Fruit fly (Drosophila melanogaster) whole organism, prepupa: ENCODE data around the gene Strip.
A peak's percentile ranks its signal among the peaks of the same experiment; 100 is the strongest.

Source experiments
- Blimp-1 ChIP-seq: fragments of 200-800 bp; sonication (Bioruptor generic); optimal IDR thresholded peaks from 3 replicates; lab custom pipeline; 2017; ENCODE audit warnings: missing biosample characterization, missing genetic modification characterization, mild to moderate bottlenecking, moderate library complexity, missing genetic modification reagents
- CG10631 ChIP-seq: fragments of 200-800 bp; sonication (Bioruptor generic); optimal IDR thresholded peaks from 2 replicates; lab custom pipeline; 2016; ENCODE audit warnings: missing biosample characterization, missing genetic modification characterization
- CG10669 ChIP-seq: fragments of 200-800 bp; sonication (Bioruptor generic); optimal IDR thresholded peaks from 3 replicates; lab custom pipeline; 2018; ENCODE audit warnings: missing biosample characterization, mild to moderate bottlenecking, missing genetic modification characterization, moderate library complexity
- CG11294 ChIP-seq: fragments of 200-800 bp; sonication (Bioruptor generic); IDR thresholded peaks from 2 replicates; pipeline ENCODE4 v1.3.6; 2022; ENCODE audit warnings: missing biosample characterization, missing genetic modification characterization
- CG11902 ChIP-seq: fragments of 200-800 bp; sonication (Bioruptor generic); optimal IDR thresholded peaks from 3 replicates; lab custom pipeline; 2016; ENCODE audit warnings: missing biosample characterization, missing genetic modification characterization
- CG15336 ChIP-seq: fragments of 200-800 bp; sonication (Bioruptor generic); IDR thresholded peaks from 2 replicates; pipeline ENCODE4 v1.3.6; 2022; ENCODE audit warnings: missing biosample characterization, missing genetic modification characterization
- CG16779 ChIP-seq: fragments of 200-800 bp; sonication (Bioruptor generic); optimal IDR thresholded peaks from 3 replicates; lab custom pipeline; 2017; ENCODE audit warnings: missing biosample characterization, mild to moderate bottlenecking, missing genetic modification characterization
- CG3032 ChIP-seq: fragments of 200-800 bp; optimal IDR thresholded peaks from 2 replicates; lab custom pipeline; 2019; ENCODE audit warnings: missing biosample characterization, mild to moderate bottlenecking, missing genetic modification characterization, moderate library complexity
- CG31627 ChIP-seq: fragments of 200-800 bp; sonication (Bioruptor generic); optimal IDR thresholded peaks from 3 replicates; lab custom pipeline; 2016; ENCODE audit warnings: missing biosample characterization, missing genetic modification characterization
- CG32006 ChIP-seq: fragments of 200-800 bp; sonication (Bioruptor generic); optimal IDR thresholded peaks from 3 replicates; lab custom pipeline; 2017; ENCODE audit warnings: missing biosample characterization, mild to moderate bottlenecking, missing genetic modification characterization
- CG3919 ChIP-seq: fragments of 200-800 bp; sonication (Bioruptor generic); optimal IDR thresholded peaks from 3 replicates; lab custom pipeline; 2016; ENCODE audit warnings: missing biosample characterization, missing genetic modification characterization
- CG4318 ChIP-seq: fragments of 200-800 bp; sonication (Bioruptor generic); optimal IDR thresholded peaks from 3 replicates; lab custom pipeline; 2017; ENCODE audit warnings: missing biosample characterization, mild to moderate bottlenecking, missing genetic modification characterization
- CG6163 ChIP-seq: fragments of 200-800 bp; sonication (Bioruptor generic); IDR thresholded peaks from 3 replicates; pipeline ENCODE4 v1.3.6; 2022; ENCODE audit warnings: missing biosample characterization, missing genetic modification characterization
- CG6276 ChIP-seq: fragments of 200-800 bp; sonication (Bioruptor generic); optimal IDR thresholded peaks from 2 replicates; lab custom pipeline; 2017; ENCODE audit warnings: missing biosample characterization, mild to moderate bottlenecking, missing genetic modification characterization
- CG6792 ChIP-seq: fragments of 200-800 bp; sonication (Bioruptor generic); optimal IDR thresholded peaks from 3 replicates; lab custom pipeline; 2016; ENCODE audit warnings: missing biosample characterization, missing genetic modification characterization
- CG6808 ChIP-seq: fragments of 200-800 bp; sonication (Bioruptor generic); optimal IDR thresholded peaks from 3 replicates; lab custom pipeline; 2017; ENCODE audit warnings: missing biosample characterization, missing genetic modification characterization, mild to moderate bottlenecking, moderate library complexity, missing genetic modification reagents
- CG6854 ChIP-seq: fragments of 200-800 bp; sonication (Bioruptor generic); optimal IDR thresholded peaks from 2 replicates; lab custom pipeline; 2017; ENCODE audit warnings: missing biosample characterization, mild to moderate bottlenecking, missing genetic modification characterization
- CG8119 ChIP-seq: fragments of 200-800 bp; sonication (Bioruptor generic); IDR thresholded peaks from 3 replicates; pipeline ENCODE4 v1.3.6; 2022; ENCODE audit warnings: missing biosample characterization, missing genetic modification characterization
- CG8319 ChIP-seq: fragments of 200-800 bp; sonication (Bioruptor generic); optimal IDR thresholded peaks from 3 replicates; lab custom pipeline; 2016; ENCODE audit warnings: missing biosample characterization, missing genetic modification characterization
- CG8632 ChIP-seq: fragments of 200-800 bp; sonication (Bioruptor generic); optimal IDR thresholded peaks from 3 replicates; lab custom pipeline; 2016; ENCODE audit warnings: missing biosample characterization, missing genetic modification characterization
- CG9139 ChIP-seq: fragments of 200-800 bp; sonication (Bioruptor generic); optimal IDR thresholded peaks from 3 replicates; lab custom pipeline; 2017; ENCODE audit warnings: missing biosample characterization, mild to moderate bottlenecking, missing genetic modification characterization
- Eip78C ChIP-seq: fragments of 200-800 bp; sonication (Bioruptor generic); peaks from one replicate; lab custom pipeline; 2016; ENCODE audit warnings: missing biosample characterization, missing genetic modification characterization
- Eip93F ChIP-seq: fragments of 200-800 bp; sonication (Bioruptor generic); optimal IDR thresholded peaks from 2 replicates; lab custom pipeline; 2016; ENCODE audit warnings: missing biosample characterization, mild to moderate bottlenecking, missing genetic modification characterization
- Ets21C ChIP-seq: fragments of 200-800 bp; sonication (Bioruptor generic); optimal IDR thresholded peaks from 3 replicates; lab custom pipeline; 2016; ENCODE audit warnings: missing biosample characterization, missing genetic modification characterization
- Ets96B ChIP-seq: fragments of 200-800 bp; optimal IDR thresholded peaks from 2 replicates; lab custom pipeline; 2019; ENCODE audit warnings: missing biosample characterization, mild to moderate bottlenecking, missing genetic modification characterization, moderate library complexity
- Gug ChIP-seq: fragments of 200-800 bp; sonication (Bioruptor generic); IDR thresholded peaks from 2 replicates; pipeline ENCODE4 v1.3.6; 2022; ENCODE audit warnings: missing biosample characterization, missing genetic modification characterization
- Hr38 ChIP-seq: sonication (Bioruptor generic); optimal IDR thresholded peaks from 2 replicates; lab custom pipeline; 2016; ENCODE audit warnings: missing biosample characterization, missing genetic modification characterization
- Hr39 ChIP-seq: fragments of 200-800 bp; sonication (Bioruptor generic); optimal IDR thresholded peaks from 2 replicates; lab custom pipeline; 2016; ENCODE audit warnings: missing biosample characterization, missing genetic modification characterization
- Hr4 ChIP-seq: fragments of 200-800 bp; sonication (Bioruptor generic); optimal IDR thresholded peaks from 3 replicates; lab custom pipeline; 2016; ENCODE audit warnings: missing biosample characterization, missing genetic modification characterization
- Lpt ChIP-seq: fragments of 200-800 bp; sonication (Bioruptor generic); optimal IDR thresholded peaks from 3 replicates; lab custom pipeline; 2016; ENCODE audit warnings: missing biosample characterization, missing genetic modification characterization
- Met ChIP-seq: fragments of 200-800 bp; sonication (Bioruptor generic); optimal IDR thresholded peaks from 3 replicates; lab custom pipeline; 2016; ENCODE audit warnings: missing biosample characterization, missing genetic modification characterization
- OdsH ChIP-seq: fragments of 200-800 bp; sonication (Bioruptor generic); optimal IDR thresholded peaks from 3 replicates; lab custom pipeline; 2016; ENCODE audit warnings: missing biosample characterization, missing genetic modification characterization
- Smox ChIP-seq: fragments of 200-800 bp; sonication (Bioruptor generic); optimal IDR thresholded peaks from 3 replicates; lab custom pipeline; 2016; ENCODE audit warnings: missing biosample characterization, missing genetic modification characterization
- Sox102F ChIP-seq: fragments of 200-800 bp; sonication (Bioruptor generic); optimal IDR thresholded peaks from 2 replicates; lab custom pipeline; 2016; ENCODE audit warnings: missing biosample characterization, mild to moderate bottlenecking, missing genetic modification characterization
- Sox14 ChIP-seq: fragments of 200-800 bp; sonication (Bioruptor generic); optimal IDR thresholded peaks from 3 replicates; lab custom pipeline; 2016; ENCODE audit warnings: missing biosample characterization, missing genetic modification characterization
- achi ChIP-seq: fragments of 200-800 bp; sonication (Bioruptor generic); optimal IDR thresholded peaks from 3 replicates; lab custom pipeline; 2016; ENCODE audit warnings: missing biosample characterization, missing genetic modification characterization
- acj6 ChIP-seq: fragments of 200-800 bp; sonication (Bioruptor generic); optimal IDR thresholded peaks from 3 replicates; lab custom pipeline; 2016; ENCODE audit warnings: missing biosample characterization, missing genetic modification characterization
- cyc ChIP-seq: fragments of 200-800 bp; sonication (Bioruptor generic); optimal IDR thresholded peaks from 3 replicates; lab custom pipeline; 2016; ENCODE audit warnings: missing biosample characterization, missing genetic modification characterization
- dac ChIP-seq: fragments of 200-800 bp; sonication (Bioruptor generic); optimal IDR thresholded peaks from 2 replicates; lab custom pipeline; 2017; ENCODE audit warnings: missing biosample characterization, mild to moderate bottlenecking, missing genetic modification characterization
- eg ChIP-seq: fragments of 200-800 bp; sonication (Bioruptor generic); IDR thresholded peaks from 3 replicates; pipeline ENCODE4 v1.3.6; 2022; ENCODE audit warnings: missing biosample characterization, missing genetic modification characterization
- esn ChIP-seq: fragments of 200-800 bp; sonication (Bioruptor generic); optimal IDR thresholded peaks from 2 replicates; lab custom pipeline; 2016; ENCODE audit warnings: missing biosample characterization, mild to moderate bottlenecking, missing genetic modification characterization, moderate library complexity
- fd59A ChIP-seq: fragments of 200-800 bp; sonication (Bioruptor generic); optimal IDR thresholded peaks from 2 replicates; lab custom pipeline; 2017; ENCODE audit warnings: missing biosample characterization, mild to moderate bottlenecking, missing genetic modification characterization, missing genetic modification reagents
- fd85E ChIP-seq: fragments of 200-800 bp; sonication (Bioruptor generic); optimal IDR thresholded peaks from 3 replicates; lab custom pipeline; 2016; ENCODE audit warnings: missing biosample characterization, missing genetic modification characterization
- salr ChIP-seq, 2 experiments: fragments of 200-800 bp; sonication (Bioruptor generic); optimal IDR thresholded peaks; 3 replicates each; lab custom pipeline; 2016 to 2018; ENCODE audit warnings: missing biosample characterization in 2 of 2, missing genetic modification characterization in 2 of 2, mild to moderate bottlenecking in 1 of 2
- spab ChIP-seq: fragments of 200-800 bp; sonication (Bioruptor generic); optimal IDR thresholded peaks from 2 replicates; lab custom pipeline; 2017; ENCODE audit warnings: missing biosample characterization, mild to moderate bottlenecking, missing genetic modification characterization, missing genetic modification reagents
- svp ChIP-seq: fragments of 200-800 bp; sonication (Bioruptor generic); peaks from one replicate; lab custom pipeline; 2016; ENCODE audit warnings: missing biosample characterization, missing genetic modification characterization
- topi ChIP-seq: fragments of 200-800 bp; sonication (Bioruptor generic); optimal IDR thresholded peaks from 3 replicates; lab custom pipeline; 2016; ENCODE audit warnings: missing biosample characterization, missing genetic modification characterization
- vri ChIP-seq: fragments of 200-800 bp; sonication (Bioruptor generic); optimal IDR thresholded peaks from 3 replicates; lab custom pipeline; 2016; ENCODE audit warnings: missing biosample characterization, mild to moderate bottlenecking, missing genetic modification characterization

The Strip gene

dm6 chr3L:3319992-3320732 lies 8.5 kb downstream of the Strip start (continued):
- TF ChIP-seq Ets21C (GFP tag; lab: Kevin White, UChicago) (no peak), Eip78C (GFP tag; lab: Kevin White, UChicago) (peak; percentile 75), fd59A (no peak), OdsH (GFP tag; lab: Kevin White, UChicago) (peak; percentile 25), Hr39 (GFP tag; lab: Kevin White, UChicago) (no peak), topi (GFP tag; lab: Kevin White, UChicago) (no peak), CG3919 (peak; percentile 25), CG4318 (GFP tag; lab: Kevin White, UChicago) (no peak), CG32006 (GFP tag; lab: Kevin White, UChicago) (peak; percentile 38), CG8119 (GFP tag; lab: Robert Waterston, UW) (no peak), Eip93F (GFP tag; lab: Kevin White, UChicago) (no peak), CG6792 (no peak), CG8319 (GFP tag; lab: Kevin White, UChicago) (no peak), achi (GFP tag; lab: Kevin White, UChicago) (no peak), CG16779 (tag; lab: Kevin White, UChicago) (no peak), CG11902 (GFP tag; lab: Kevin White, UChicago) (no peak), acj6 (peak; percentile 19), CG9139 (GFP tag; lab: Kevin White, UChicago) (no peak), CG6163 (GFP tag; lab: Robert Waterston, UW) (0 out of 3 replicates have a peak, but pooled peaks have one; percentile 41), Smox (GFP tag; lab: Kevin White, UChicago) (no peak), spab (GFP tag; lab: Kevin White, UChicago) (no peak)

dm6 chr3L:3319223-3319643 lies 9.4 kb downstream of the Strip start, which contains the start of the genes PIG-C, CG12016 and Dpm2:
Gene PIG-C (minus strand): TSS chr3L:3319232.
Gene CG12016 (plus strand): TSS chr3L:3319555.
Gene Dpm2 (plus strand): TSS chr3L:3319555.
- TF ChIP-seq CG6808, result no peak
- TF ChIP-seq acj6, result peak; percentile 63
- no peak for TF ChIP-seq CG4318 (GFP tag; lab: Kevin White, UChicago)
- TF ChIP-seq CG6276 (GFP tag; lab: Kevin White, UChicago), result no peak
- TF ChIP-seq esn, result peak; percentile 77
- TF ChIP-seq vri (GFP tag; lab: Kevin White, UChicago), result peak; percentile 56
- TF ChIP-seq CG6854 (GFP tag; lab: Kevin White, UChicago), result no peak
- TF ChIP-seq CG8319 (GFP tag; lab: Kevin White, UChicago), result peak; percentile 10
- no peak for TF ChIP-seq Hr38 (GFP tag; lab: Kevin White, UChicago)
- peak; percentile 87 for TF ChIP-seq Eip78C (GFP tag; lab: Kevin White, UChicago)
- peak; percentile 80 for TF ChIP-seq Hr39 (GFP tag; lab: Kevin White, UChicago)
- TF ChIP-seq CG8632, result peak; percentile 29
- no peak for TF ChIP-seq CG15336 (GFP tag; lab: Robert Waterston, UW)
- TF ChIP-seq CG31627 (GFP tag; lab: Kevin White, UChicago), result peak; percentile 85
- peak; percentile 70 for TF ChIP-seq cyc (GFP tag; lab: Kevin White, UChicago)
- TF ChIP-seq Blimp-1 (GFP tag; lab: Kevin White, UChicago), result no peak
- no peak for TF ChIP-seq Sox102F (GFP tag; lab: Kevin White, UChicago)
- TF ChIP-seq eg, result no peak; the same call in 2 of the 3 replicates
- peak; percentile 78 for TF ChIP-seq Sox14
- TF ChIP-seq CG6163 (GFP tag; lab: Robert Waterston, UW), result no peak; the same call in 1 of the 3 replicates
- TF ChIP-seq CG9139 (GFP tag; lab: Kevin White, UChicago), result no peak
- TF ChIP-seq CG10631 (GFP tag; lab: Kevin White, UChicago), result no peak
- TF ChIP-seq dac (GFP tag; lab: Kevin White, UChicago), result peak; percentile 26
- no peak for TF ChIP-seq Ets96B
- no peak for TF ChIP-seq CG11294 (GFP tag; lab: Robert Waterston, UW)
- peak; percentile 21; the same call in 1 of the 2 replicates for TF ChIP-seq Gug
- peak; percentile 74 for TF ChIP-seq CG3032 (tag; lab: Kevin White, UChicago)
- TF ChIP-seq Hr4, result peak; percentile 62
- TF ChIP-seq svp (GFP tag; lab: Kevin White, UChicago), result peak; percentile 79
- TF ChIP-seq Lpt (GFP tag; lab: Kevin White, UChicago), result no peak
- peak; percentile 71 for TF ChIP-seq Met (GFP tag; lab: Kevin White, UChicago)
- TF ChIP-seq CG10669, result no peak
- TF ChIP-seq CG8119 (GFP tag; lab: Robert Waterston, UW), result no peak
- peak; percentile 45 for TF ChIP-seq CG11902 (GFP tag; lab: Kevin White, UChicago)
- TF ChIP-seq salr (GFP tag; optimal IDR thresholded peaks at IDR 0.05; lab: Kevin White, UChicago), result peak in 1 of 2 experiments; percentile 33
- TF ChIP-seq fd85E (GFP tag; lab: Kevin White, UChicago), result no peak
- TF ChIP-seq fd59A, result peak; percentile 19
- TF ChIP-seq CG3919, result no peak
